Worm (Caenorhabditis elegans) whole organism, midembryonic: Measurements from ENCODE around the gene F19F10.3.
"Not testable (repeated sequence)": the region's sequence is repeated elsewhere in the genome, so short reads cannot be mapped to it uniquely, and the experiment has no call there.

Experiments
- T22C8.4 ChIP-seq: fragments of 200-800 bp; sonication (Bioruptor generic); IDR thresholded peaks from 2 replicates; pipeline ENCODE4 v1.3.6; 2022; ENCODE audit warnings: missing genetic modification characterization, missing compliant biosample characterization
- cog-1 ChIP-seq: sonication (generic microtip); optimal IDR thresholded peaks from 2 replicates; lab custom pipeline; 2016; ENCODE audit warnings: missing genetic modification characterization, missing compliant biosample characterization
- flt-1 ChIP-seq: fragments of 200-800 bp; sonication (Bioruptor generic); IDR thresholded peaks from 2 replicates; pipeline ENCODE4 v1.3.6; 2022; ENCODE audit warnings: missing genetic modification characterization, missing compliant biosample characterization
- klf-2 ChIP-seq: fragments of 200-800 bp; sonication (Bioruptor generic); conservative IDR thresholded peaks from 2 replicates; pipeline ENCODE4 v1.3.6; 2022; ENCODE audit warnings: missing genetic modification reagents, missing genetic modification characterization, missing compliant biosample characterization
- med-1 ChIP-seq: sonication (generic microtip); optimal IDR thresholded peaks from 2 replicates; lab custom pipeline; 2017; ENCODE audit warnings: missing genetic modification characterization, mild to moderate bottlenecking, missing compliant biosample characterization, antibody characterized with exemption, missing genetic modification reagents; ENCODE audit not compliant: insufficient read depth
- ref-1 ChIP-seq: fragments of 200-800 bp; sonication (Bioruptor generic); conservative IDR thresholded peaks from 2 replicates; pipeline ENCODE4 v1.3.6; 2022; ENCODE audit warnings: missing genetic modification reagents, missing genetic modification characterization, missing compliant biosample characterization
- tab-1 ChIP-seq: fragments of 200-800 bp; sonication (Bioruptor generic); IDR thresholded peaks from 2 replicates; pipeline ENCODE4 v1.3.6; 2022; ENCODE audit warnings: missing genetic modification characterization, missing compliant biosample characterization
- ztf-23 ChIP-seq: fragments of 200-800 bp; sonication (Bioruptor generic); IDR thresholded peaks from 2 replicates; pipeline ENCODE4 v1.3.6; 2022; ENCODE audit warnings: missing genetic modification reagents, missing genetic modification characterization, missing compliant biosample characterization
- ztf-29 ChIP-seq: fragments of 200-800 bp; sonication (Bioruptor generic); IDR thresholded peaks from 2 replicates; pipeline ENCODE4 v1.3.6; 2022; ENCODE audit warnings: missing genetic modification reagents, missing genetic modification characterization, missing compliant biosample characterization

The F19F10.3 gene

ce11 chrV:7551821-7552220, at the start of gene F19F10.3:
F19F10.3 (plus strand) TSS chrV:7552121.
- TF ChIP-seq tab-1 (GFP tag; lab: Robert Waterston, UW) (no peak), ref-1 (GFP tag; lab: Robert Waterston, UW) (no peak), med-1 (GFP tag; lab: Kevin White, UChicago) (no peak), klf-2 (GFP tag; lab: Robert Waterston, UW) (no peak), flt-1 (GFP tag; lab: Robert Waterston, UW) (no peak), cog-1 (tag; lab: Kevin White, UChicago) (no peak), ztf-29 (no peak), T22C8.4 (GFP tag; lab: Robert Waterston, UW) (no peak), ztf-23 (GFP tag; lab: Robert Waterston, UW) (no peak)

ce11 chrV:7504271-7504670, 47.6 kb upstream of the F19F10.3 start, which contains the start of gene srh-229:
srh-229 (minus strand) TSS chrV:7504371.
- no peak for TF ChIP-seq cog-1 (tag; lab: Kevin White, UChicago)
- TF ChIP-seq ztf-29: no peak
- TF ChIP-seq med-1 (GFP tag; lab: Kevin White, UChicago): no peak
- no peak for TF ChIP-seq flt-1 (GFP tag; lab: Robert Waterston, UW)
- TF ChIP-seq ztf-23 (GFP tag; lab: Robert Waterston, UW): no peak
- no peak for TF ChIP-seq T22C8.4 (GFP tag; lab: Robert Waterston, UW)
- TF ChIP-seq ref-1 (GFP tag; lab: Robert Waterston, UW): no peak
- TF ChIP-seq klf-2 (GFP tag; lab: Robert Waterston, UW): no peak
- TF ChIP-seq tab-1 (GFP tag; lab: Robert Waterston, UW): no peak

- TF ChIP-seq ztf-29: no peak
- TF ChIP-seq ref-1 (GFP tag; lab: Robert Waterston, UW): no peak
- TF ChIP-seq flt-1 (GFP tag; lab: Robert Waterston, UW): no peak
- no peak for TF ChIP-seq cog-1 (tag; lab: Kevin White, UChicago)
- TF ChIP-seq med-1 (GFP tag; lab: Kevin White, UChicago): no peak
- TF ChIP-seq ztf-23 (GFP tag; lab: Robert Waterston, UW): no peak
- no peak for TF ChIP-seq T22C8.4 (GFP tag; lab: Robert Waterston, UW)
- TF ChIP-seq tab-1 (GFP tag; lab: Robert Waterston, UW): no peak
- TF ChIP-seq klf-2 (GFP tag; lab: Robert Waterston, UW): no peak
Observed at ce11 chrV:7506207-7506606, 45.7 kb upstream of the F19F10.3 start.

ce11 chrV:7508566-7509044, 43.3 kb upstream of the F19F10.3 start, which contains the start of the genes str-31 and nhr-172:
str-31 (minus strand) TSS chrV:7508666.
nhr-172 (plus strand) TSS chrV:7508994.
- TF ChIP-seq flt-1 (GFP tag; lab: Robert Waterston, UW) (no peak), med-1 (GFP tag; lab: Kevin White, UChicago) (no peak), ztf-29 (no peak), T22C8.4 (GFP tag; lab: Robert Waterston, UW) (no peak), cog-1 (tag; lab: Kevin White, UChicago) (no peak)

ce11 chrV:7511465-7511864, 40.5 kb upstream of the F19F10.3 start, which contains the start of gene nhr-171:
nhr-171 (plus strand) TSS chrV:7511765.
- not testable (repeated sequence) for TF ChIP-seq cog-1 (tag; lab: Kevin White, UChicago); ztf-29; klf-2 (GFP tag; lab: Robert Waterston, UW)

ce11 chrV:7514939-7515338, 37.0 kb upstream of the F19F10.3 start, which contains the start of gene srb-18:
srb-18 (plus strand) TSS chrV:7515239.
- TF ChIP-seq flt-1 (GFP tag; lab: Robert Waterston, UW): no peak
- no peak for TF ChIP-seq ref-1 (GFP tag; lab: Robert Waterston, UW)
- no peak for TF ChIP-seq med-1 (GFP tag; lab: Kevin White, UChicago)
- no peak for TF ChIP-seq cog-1 (tag; lab: Kevin White, UChicago)
- no peak for TF ChIP-seq ztf-29
- TF ChIP-seq T22C8.4 (GFP tag; lab: Robert Waterston, UW): no peak
- TF ChIP-seq klf-2 (GFP tag; lab: Robert Waterston, UW): no peak
- no peak for TF ChIP-seq tab-1 (GFP tag; lab: Robert Waterston, UW)
- no peak for TF ChIP-seq ztf-23 (GFP tag; lab: Robert Waterston, UW)

ce11 chrV:7520077-7520476, 31.8 kb upstream of the F19F10.3 start, which contains the start of gene srb-19:
srb-19 (minus strand) TSS chrV:7520177.
- TF ChIP-seq tab-1 (GFP tag; lab: Robert Waterston, UW): no peak
- TF ChIP-seq med-1 (GFP tag; lab: Kevin White, UChicago): no peak
- no peak for TF ChIP-seq flt-1 (GFP tag; lab: Robert Waterston, UW)
- TF ChIP-seq cog-1 (tag; lab: Kevin White, UChicago): no peak
- TF ChIP-seq ref-1 (GFP tag; lab: Robert Waterston, UW): no peak
- no peak for TF ChIP-seq T22C8.4 (GFP tag; lab: Robert Waterston, UW)
- no peak for TF ChIP-seq klf-2 (GFP tag; lab: Robert Waterston, UW)
- TF ChIP-seq ztf-29: no peak
- TF ChIP-seq ztf-23 (GFP tag; lab: Robert Waterston, UW): no peak

ce11 chrV:7521304-7521703, 30.6 kb upstream of the F19F10.3 start:
- TF ChIP-seq T22C8.4 (GFP tag; lab: Robert Waterston, UW) (no peak), flt-1 (GFP tag; lab: Robert Waterston, UW) (no peak), klf-2 (GFP tag; lab: Robert Waterston, UW) (no peak), ztf-23 (GFP tag; lab: Robert Waterston, UW) (no peak), ztf-29 (no peak)

- TF ChIP-seq ref-1 (GFP tag; lab: Robert Waterston, UW) (no peak), ztf-23 (GFP tag; lab: Robert Waterston, UW) (no peak), klf-2 (GFP tag; lab: Robert Waterston, UW) (no peak), flt-1 (GFP tag; lab: Robert Waterston, UW) (no peak), T22C8.4 (GFP tag; lab: Robert Waterston, UW) (no peak), med-1 (GFP tag; lab: Kevin White, UChicago) (no peak), ztf-29 (no peak), tab-1 (GFP tag; lab: Robert Waterston, UW) (no peak), cog-1 (tag; lab: Kevin White, UChicago) (no peak)
Observed at ce11 chrV:7522279-7522678, 29.6 kb upstream of the F19F10.3 start, which contains the start of gene C54F6.15. C54F6.15 (minus strand) TSS chrV:7522379.
